Fruit fly (Drosophila melanogaster) whole organism, prepupa: ENCODE data around the gene TMEM216.

ENCODE experiments used
- Blimp-1 ChIP-seq: fragments of 200-800 bp; sonication (Bioruptor generic); optimal IDR thresholded peaks from 3 replicates; lab custom pipeline; 2017; ENCODE audit warnings: missing biosample characterization, missing genetic modification characterization, mild to moderate bottlenecking, moderate library complexity, missing genetic modification reagents
- CG10669 ChIP-seq: fragments of 200-800 bp; sonication (Bioruptor generic); optimal IDR thresholded peaks from 3 replicates; lab custom pipeline; 2018; ENCODE audit warnings: missing biosample characterization, mild to moderate bottlenecking, missing genetic modification characterization, moderate library complexity
- CG11294 ChIP-seq: fragments of 200-800 bp; sonication (Bioruptor generic); IDR thresholded peaks from 2 replicates; pipeline ENCODE4 v1.3.6; 2022; ENCODE audit warnings: missing biosample characterization, missing genetic modification characterization
- CG15336 ChIP-seq: fragments of 200-800 bp; sonication (Bioruptor generic); IDR thresholded peaks from 2 replicates; pipeline ENCODE4 v1.3.6; 2022; ENCODE audit warnings: missing biosample characterization, missing genetic modification characterization
- CG1621 ChIP-seq: fragments of 200-800 bp; sonication (Bioruptor generic); optimal IDR thresholded peaks from 3 replicates; lab custom pipeline; 2018; ENCODE audit warnings: missing biosample characterization, mild to moderate bottlenecking, missing genetic modification characterization
- CG16779 ChIP-seq: fragments of 200-800 bp; sonication (Bioruptor generic); optimal IDR thresholded peaks from 3 replicates; lab custom pipeline; 2017; ENCODE audit warnings: missing biosample characterization, mild to moderate bottlenecking, missing genetic modification characterization
- CG3032 ChIP-seq: fragments of 200-800 bp; optimal IDR thresholded peaks from 2 replicates; lab custom pipeline; 2019; ENCODE audit warnings: missing biosample characterization, mild to moderate bottlenecking, missing genetic modification characterization, moderate library complexity
- CG31627 ChIP-seq: fragments of 200-800 bp; sonication (Bioruptor generic); optimal IDR thresholded peaks from 3 replicates; lab custom pipeline; 2016; ENCODE audit warnings: missing biosample characterization, missing genetic modification characterization
- CG34406 ChIP-seq: fragments of 200-800 bp; sonication (Bioruptor generic); optimal IDR thresholded peaks from 3 replicates; lab custom pipeline; 2016; ENCODE audit warnings: missing biosample characterization, missing genetic modification characterization
- CG4318 ChIP-seq: fragments of 200-800 bp; sonication (Bioruptor generic); optimal IDR thresholded peaks from 3 replicates; lab custom pipeline; 2017; ENCODE audit warnings: missing biosample characterization, mild to moderate bottlenecking, missing genetic modification characterization
- CG6792 ChIP-seq: fragments of 200-800 bp; sonication (Bioruptor generic); optimal IDR thresholded peaks from 3 replicates; lab custom pipeline; 2016; ENCODE audit warnings: missing biosample characterization, missing genetic modification characterization
- CG6808 ChIP-seq: fragments of 200-800 bp; sonication (Bioruptor generic); optimal IDR thresholded peaks from 3 replicates; lab custom pipeline; 2017; ENCODE audit warnings: missing biosample characterization, missing genetic modification characterization, mild to moderate bottlenecking, moderate library complexity, missing genetic modification reagents
- CG6854 ChIP-seq: fragments of 200-800 bp; sonication (Bioruptor generic); optimal IDR thresholded peaks from 2 replicates; lab custom pipeline; 2017; ENCODE audit warnings: missing biosample characterization, mild to moderate bottlenecking, missing genetic modification characterization
- CG7368 ChIP-seq: fragments of 200-800 bp; sonication (Bioruptor generic); optimal IDR thresholded peaks from 3 replicates; lab custom pipeline; 2016; ENCODE audit warnings: missing biosample characterization, missing genetic modification characterization
- CG8119 ChIP-seq: fragments of 200-800 bp; sonication (Bioruptor generic); IDR thresholded peaks from 3 replicates; pipeline ENCODE4 v1.3.6; 2022; ENCODE audit warnings: missing biosample characterization, missing genetic modification characterization
- CG8319 ChIP-seq: fragments of 200-800 bp; sonication (Bioruptor generic); optimal IDR thresholded peaks from 3 replicates; lab custom pipeline; 2016; ENCODE audit warnings: missing biosample characterization, missing genetic modification characterization
- Eip75B ChIP-seq: fragments of 200-800 bp; sonication (Bioruptor generic); optimal IDR thresholded peaks from 3 replicates; lab custom pipeline; 2016; ENCODE audit warnings: missing biosample characterization, missing genetic modification characterization
- Eip78C ChIP-seq: fragments of 200-800 bp; sonication (Bioruptor generic); peaks from one replicate; lab custom pipeline; 2016; ENCODE audit warnings: missing biosample characterization, missing genetic modification characterization
- Eip93F ChIP-seq: fragments of 200-800 bp; sonication (Bioruptor generic); optimal IDR thresholded peaks from 2 replicates; lab custom pipeline; 2016; ENCODE audit warnings: missing biosample characterization, mild to moderate bottlenecking, missing genetic modification characterization
- Ets96B ChIP-seq: fragments of 200-800 bp; optimal IDR thresholded peaks from 2 replicates; lab custom pipeline; 2019; ENCODE audit warnings: missing biosample characterization, mild to moderate bottlenecking, missing genetic modification characterization, moderate library complexity
- Gug ChIP-seq: fragments of 200-800 bp; sonication (Bioruptor generic); IDR thresholded peaks from 2 replicates; pipeline ENCODE4 v1.3.6; 2022; ENCODE audit warnings: missing biosample characterization, missing genetic modification characterization
- Hr4 ChIP-seq: fragments of 200-800 bp; sonication (Bioruptor generic); optimal IDR thresholded peaks from 3 replicates; lab custom pipeline; 2016; ENCODE audit warnings: missing biosample characterization, missing genetic modification characterization
- Met ChIP-seq: fragments of 200-800 bp; sonication (Bioruptor generic); optimal IDR thresholded peaks from 3 replicates; lab custom pipeline; 2016; ENCODE audit warnings: missing biosample characterization, missing genetic modification characterization
- OdsH ChIP-seq: fragments of 200-800 bp; sonication (Bioruptor generic); optimal IDR thresholded peaks from 3 replicates; lab custom pipeline; 2016; ENCODE audit warnings: missing biosample characterization, missing genetic modification characterization
- Smox ChIP-seq: fragments of 200-800 bp; sonication (Bioruptor generic); optimal IDR thresholded peaks from 3 replicates; lab custom pipeline; 2016; ENCODE audit warnings: missing biosample characterization, missing genetic modification characterization
- Sox14 ChIP-seq: fragments of 200-800 bp; sonication (Bioruptor generic); optimal IDR thresholded peaks from 3 replicates; lab custom pipeline; 2016; ENCODE audit warnings: missing biosample characterization, missing genetic modification characterization
- achi ChIP-seq: fragments of 200-800 bp; sonication (Bioruptor generic); optimal IDR thresholded peaks from 3 replicates; lab custom pipeline; 2016; ENCODE audit warnings: missing biosample characterization, missing genetic modification characterization
- acj6 ChIP-seq: fragments of 200-800 bp; sonication (Bioruptor generic); optimal IDR thresholded peaks from 3 replicates; lab custom pipeline; 2016; ENCODE audit warnings: missing biosample characterization, missing genetic modification characterization
- cyc ChIP-seq: fragments of 200-800 bp; sonication (Bioruptor generic); optimal IDR thresholded peaks from 3 replicates; lab custom pipeline; 2016; ENCODE audit warnings: missing biosample characterization, missing genetic modification characterization
- dsx ChIP-seq: fragments of 200-800 bp; optimal IDR thresholded peaks from 3 replicates; lab custom pipeline; 2019; ENCODE audit warnings: missing biosample characterization, mild to moderate bottlenecking, missing genetic modification characterization, moderate library complexity; ENCODE audit not compliant: poor library complexity, severe bottlenecking
- esn ChIP-seq: fragments of 200-800 bp; sonication (Bioruptor generic); optimal IDR thresholded peaks from 2 replicates; lab custom pipeline; 2016; ENCODE audit warnings: missing biosample characterization, mild to moderate bottlenecking, missing genetic modification characterization, moderate library complexity
- fkh ChIP-seq: fragments of 200-800 bp; sonication (Bioruptor generic); optimal IDR thresholded peaks from 3 replicates; lab custom pipeline; 2017; ENCODE audit warnings: missing biosample characterization, mild to moderate bottlenecking, missing genetic modification characterization, moderate library complexity
- lz ChIP-seq: fragments of 200-800 bp; sonication (Bioruptor generic); optimal IDR thresholded peaks from 3 replicates; lab custom pipeline; 2016; ENCODE audit warnings: missing biosample characterization, missing genetic modification characterization
- net ChIP-seq: fragments of 200-800 bp; sonication (Bioruptor generic); optimal IDR thresholded peaks from 3 replicates; lab custom pipeline; 2016; ENCODE audit warnings: missing biosample characterization, missing genetic modification characterization
- pdm3 ChIP-seq: fragments of 200-800 bp; sonication (Bioruptor generic); optimal IDR thresholded peaks from 3 replicates; lab custom pipeline; 2016; ENCODE audit warnings: missing biosample characterization, missing genetic modification characterization
- spab ChIP-seq: fragments of 200-800 bp; sonication (Bioruptor generic); optimal IDR thresholded peaks from 2 replicates; lab custom pipeline; 2017; ENCODE audit warnings: missing biosample characterization, mild to moderate bottlenecking, missing genetic modification characterization, missing genetic modification reagents
- svp ChIP-seq: fragments of 200-800 bp; sonication (Bioruptor generic); peaks from one replicate; lab custom pipeline; 2016; ENCODE audit warnings: missing biosample characterization, missing genetic modification characterization
- topi ChIP-seq: fragments of 200-800 bp; sonication (Bioruptor generic); optimal IDR thresholded peaks from 3 replicates; lab custom pipeline; 2016; ENCODE audit warnings: missing biosample characterization, missing genetic modification characterization
- vri ChIP-seq: fragments of 200-800 bp; sonication (Bioruptor generic); optimal IDR thresholded peaks from 3 replicates; lab custom pipeline; 2016; ENCODE audit warnings: missing biosample characterization, mild to moderate bottlenecking, missing genetic modification characterization

TMEM216 gene

DNA sequence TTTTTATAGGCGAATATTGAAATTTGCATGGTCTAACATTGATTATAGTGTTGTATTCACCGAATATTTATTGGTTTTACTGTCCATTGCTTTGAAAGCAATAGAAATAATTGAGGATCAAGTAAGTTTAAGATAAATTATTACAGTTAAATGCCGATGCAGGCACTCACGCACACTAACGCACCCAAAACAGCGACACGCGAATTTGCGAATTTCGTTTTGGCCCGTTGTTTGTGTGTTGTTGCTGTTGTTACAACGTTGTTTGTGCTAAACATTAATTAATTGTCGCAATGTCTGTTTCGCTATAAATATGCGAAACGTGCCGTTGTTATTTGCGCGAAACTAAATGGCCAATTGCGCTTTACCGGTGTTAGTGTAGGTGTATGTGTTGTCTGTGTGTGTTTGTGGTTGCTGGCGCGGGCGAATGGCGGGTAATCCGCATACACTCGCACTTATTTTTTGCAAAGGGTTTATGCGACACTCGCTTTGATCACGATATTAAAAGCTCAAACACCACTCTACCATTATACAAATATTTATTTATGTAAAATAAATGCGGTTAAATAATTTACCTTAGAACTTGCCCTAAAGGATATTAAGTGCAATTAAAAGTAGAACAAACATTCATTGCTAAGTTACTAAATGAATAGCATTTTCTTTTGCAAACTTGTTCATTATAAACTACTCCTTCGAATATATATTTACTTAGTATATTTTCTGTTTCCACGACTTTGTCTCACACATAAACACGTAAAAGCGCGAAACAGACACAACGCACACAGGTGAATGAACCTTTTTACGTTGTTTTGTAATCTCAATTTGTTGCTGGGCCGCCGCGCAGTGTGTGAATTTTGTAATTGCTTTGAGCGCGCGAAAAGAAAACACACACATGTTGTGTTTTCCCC, 32.1 kb downstream of the TMEM216 start (continued):
- TF ChIP-seq net (GFP tag; lab: Kevin White, UChicago): peak; percentile 89
- peak; percentile 67 for TF ChIP-seq CG4318 (GFP tag; lab: Kevin White, UChicago)
- TF ChIP-seq Sox14 (GFP tag; lab: Kevin White, UChicago): peak; percentile 75
- TF ChIP-seq CG31627 (GFP tag; lab: Kevin White, UChicago): peak; percentile 79
- peak; percentile 50 for TF ChIP-seq Gug (GFP tag; lab: Robert Waterston, UW)
- TF ChIP-seq esn (GFP tag; lab: Kevin White, UChicago): peak; percentile 90
- TF ChIP-seq CG3032: peak; percentile 77
- peak; percentile 74 for TF ChIP-seq achi
- TF ChIP-seq spab (GFP tag; lab: Kevin White, UChicago): peak; percentile 17
- peak; percentile 89 for TF ChIP-seq svp (GFP tag; lab: Kevin White, UChicago)
- TF ChIP-seq CG1621 (tag; lab: Kevin White, UChicago): no peak
- TF ChIP-seq Eip93F (GFP tag; lab: Kevin White, UChicago): peak; percentile 59
- peak; percentile 71 for TF ChIP-seq CG8319 (GFP tag; lab: Kevin White, UChicago)
- peak; percentile 80 for TF ChIP-seq Hr4
- TF ChIP-seq CG11294 (GFP tag; lab: Robert Waterston, UW): peak; percentile 57; the same call in 1 of the 2 replicates

DNA sequence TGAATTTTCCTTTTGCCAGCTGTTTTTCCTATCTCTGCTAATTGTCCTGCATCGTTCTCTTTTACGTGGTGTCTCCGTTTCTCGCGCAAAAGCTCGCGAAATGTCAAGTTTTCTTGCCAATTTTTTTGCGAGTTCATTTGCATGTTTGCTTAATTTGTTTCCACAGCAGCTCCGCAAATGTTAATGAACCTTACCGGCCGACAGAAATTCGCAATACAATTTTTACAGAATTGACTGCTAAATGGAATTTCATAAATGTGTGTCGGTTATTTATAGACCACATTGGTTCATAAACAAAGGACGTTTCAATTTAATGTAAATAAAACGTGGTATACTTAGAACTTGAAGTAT, 32.7 kb downstream of the TMEM216 start:
- TF ChIP-seq cyc (GFP tag; lab: Kevin White, UChicago) (no peak), pdm3 (GFP tag; lab: Kevin White, UChicago) (no peak), topi (GFP tag; lab: Kevin White, UChicago) (no peak), CG15336 (GFP tag; lab: Robert Waterston, UW) (no peak), achi (no peak), Ets96B (tag; lab: Kevin White, UChicago) (no peak), Eip93F (GFP tag; lab: Kevin White, UChicago) (no peak), CG7368 (no peak), Eip75B (GFP tag; lab: Kevin White, UChicago) (no peak), Gug (GFP tag; lab: Robert Waterston, UW) (no peak)

DNA sequence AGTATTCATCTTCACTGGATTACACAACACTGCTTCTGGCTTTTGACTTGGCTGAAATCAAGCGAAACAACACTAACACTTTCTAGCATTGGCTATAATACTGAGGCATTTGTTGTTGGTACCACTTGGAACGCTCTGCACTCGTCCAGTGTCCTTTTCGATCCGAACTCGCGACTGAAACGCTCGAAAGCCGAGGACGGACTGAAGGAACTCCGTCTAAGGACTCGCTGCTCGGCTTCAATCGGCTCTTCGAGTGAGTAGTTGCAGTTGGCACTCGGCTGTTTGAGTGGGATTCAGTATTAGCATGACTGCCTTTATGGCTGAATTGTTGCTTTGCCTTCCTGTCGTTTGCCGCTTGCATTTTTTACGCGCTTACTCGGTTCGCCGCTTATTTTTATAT, 52.0 kb downstream of the TMEM216 start, which contains the start of the genes CG34135 and CG11768:
CG34135 (minus strand) TSS at position 194 of the 400 bp plus-strand sequence.
CG11768 (minus strand) TSS at position 203 of the 400 bp plus-strand sequence.
- TF ChIP-seq CG10669 (GFP tag; lab: Kevin White, UChicago) (no peak), fkh (no peak), topi (GFP tag; lab: Kevin White, UChicago) (no peak), Smox (GFP tag; lab: Kevin White, UChicago) (no peak), CG8319 (GFP tag; lab: Kevin White, UChicago) (no peak), lz (GFP tag; lab: Kevin White, UChicago) (no peak), acj6 (GFP tag; lab: Kevin White, UChicago) (no peak), CG31627 (GFP tag; lab: Kevin White, UChicago) (no peak), Eip93F (GFP tag; lab: Kevin White, UChicago) (no peak), Eip78C (no peak), esn (GFP tag; lab: Kevin White, UChicago) (no peak), CG11294 (GFP tag; lab: Robert Waterston, UW) (no peak), Blimp-1 (GFP tag; lab: Kevin White, UChicago) (no peak), CG8119 (GFP tag; lab: Robert Waterston, UW) (no peak), CG6854 (GFP tag; lab: Kevin White, UChicago) (no peak), dsx (no peak), Sox14 (GFP tag; lab: Kevin White, UChicago) (no peak), vri (no peak)

DNA sequence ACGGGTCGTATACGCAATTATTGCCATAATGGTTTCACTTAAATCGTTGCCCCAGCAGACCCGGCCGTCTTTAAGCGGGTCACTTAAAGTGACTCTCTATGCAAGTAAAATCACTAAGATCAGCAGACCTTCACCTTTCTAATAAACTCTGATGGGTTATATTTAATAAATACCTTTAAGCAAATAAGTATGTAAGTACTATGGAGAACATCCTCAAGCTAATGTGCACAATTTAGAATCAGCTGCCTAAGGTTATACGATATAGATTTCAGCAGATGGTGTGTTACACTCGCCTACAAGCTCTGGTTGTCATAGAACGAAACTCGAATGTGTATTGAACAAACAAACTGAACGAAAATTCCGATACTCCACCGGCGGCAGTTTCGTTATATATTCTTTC, 53.1 kb downstream of the TMEM216 start, which contains the start of gene CG8236:
CG8236 (plus strand) TSS at position 301 of the 400 bp plus-strand sequence.
- TF ChIP-seq fkh (no peak), OdsH (GFP tag; lab: Kevin White, UChicago) (no peak), CG16779 (tag; lab: Kevin White, UChicago) (no peak), CG6808 (GFP tag; lab: Kevin White, UChicago) (no peak), Met (GFP tag; lab: Kevin White, UChicago) (no peak), CG34406 (GFP tag; lab: Kevin White, UChicago) (no peak), Eip78C (no peak), CG6792 (no peak), esn (GFP tag; lab: Kevin White, UChicago) (no peak)
- TF ChIP-seq, all 60 proteins: peak for 0
